Fruit fly (Drosophila melanogaster) whole organism, embryonic: ENCODE data around the gene Fign.

Experiments
- B-H1 ChIP-seq: fragments of 200-800 bp; sonication (Bioruptor generic); IDR thresholded peaks from 3 replicates; pipeline ENCODE4 v1.3.6; 2022; ENCODE audit warnings: missing biosample characterization, missing genetic modification characterization
- CG10431 ChIP-seq: fragments of 200-800 bp; sonication (Bioruptor generic); optimal IDR thresholded peaks from 3 replicates; lab custom pipeline; 2018; ENCODE audit warnings: missing biosample characterization, mild to moderate bottlenecking, missing genetic modification characterization
- CG11723 ChIP-seq: fragments of 200-800 bp; sonication (Bioruptor generic); optimal IDR thresholded peaks from 2 replicates; lab custom pipeline; 2017; ENCODE audit warnings: missing biosample characterization, mild to moderate bottlenecking, missing genetic modification characterization
- CG14441 ChIP-seq: fragments of 200-800 bp; sonication (Bioruptor generic); IDR thresholded peaks from 2 replicates; pipeline ENCODE4 v1.3.6; 2022; ENCODE audit warnings: missing biosample characterization, missing genetic modification characterization
- CG17186 ChIP-seq: fragments of 200-800 bp; sonication (Bioruptor generic); optimal IDR thresholded peaks from 3 replicates; lab custom pipeline; 2017; ENCODE audit warnings: missing biosample characterization, missing genetic modification reagents, missing genetic modification characterization
- CG17912 ChIP-seq: fragments of 200-800 bp; sonication (Bioruptor generic); optimal IDR thresholded peaks from 2 replicates; lab custom pipeline; 2018; ENCODE audit warnings: missing biosample characterization, mild to moderate bottlenecking, missing genetic modification characterization
- CG18599 ChIP-seq: fragments of 200-800 bp; sonication (Bioruptor generic); optimal IDR thresholded peaks from 3 replicates; lab custom pipeline; 2017; ENCODE audit warnings: missing biosample characterization, missing genetic modification characterization, mild to moderate bottlenecking, moderate library complexity, missing genetic modification reagents
- CG3163 ChIP-seq: fragments of 200-800 bp; sonication (Bioruptor generic); optimal IDR thresholded peaks from 3 replicates; lab custom pipeline; 2016; ENCODE audit warnings: missing biosample characterization, missing genetic modification characterization
- CG7372 ChIP-seq: fragments of 200-800 bp; sonication (Bioruptor generic); IDR thresholded peaks from 2 replicates; pipeline ENCODE4 v1.3.6; 2022; ENCODE audit warnings: missing biosample characterization, missing genetic modification characterization
- CG7987 ChIP-seq: fragments of 200-800 bp; sonication (Bioruptor generic); optimal IDR thresholded peaks from 2 replicates; lab custom pipeline; 2018; ENCODE audit warnings: missing biosample characterization, mild to moderate bottlenecking, missing genetic modification characterization, moderate library complexity
- CG9876 ChIP-seq: fragments of 200-800 bp; sonication (Bioruptor generic); optimal IDR thresholded peaks from 2 replicates; lab custom pipeline; 2016; ENCODE audit warnings: missing biosample characterization, missing genetic modification characterization
- CrebB ChIP-seq: fragments of 200-800 bp; sonication (Bioruptor generic); optimal IDR thresholded peaks from 3 replicates; lab custom pipeline; 2018; ENCODE audit warnings: missing biosample characterization, mild to moderate bottlenecking, missing genetic modification characterization
- Dad ChIP-seq: fragments of 200-800 bp; sonication (Bioruptor generic); optimal IDR thresholded peaks from 3 replicates; lab custom pipeline; 2016; ENCODE audit warnings: missing biosample characterization, missing genetic modification characterization
- Drgx ChIP-seq: fragments of 200-800 bp; sonication (Bioruptor generic); IDR thresholded peaks from 2 replicates; pipeline ENCODE4 v1.3.6; 2022; ENCODE audit warnings: missing biosample characterization, missing genetic modification characterization
- HLH4C ChIP-seq: fragments of 200-800 bp; sonication (Bioruptor generic); IDR thresholded peaks from 3 replicates; pipeline ENCODE4 v1.3.6; 2022; ENCODE audit warnings: missing biosample characterization, missing genetic modification characterization; ENCODE audit not compliant: partially characterized antibody
- HmgD ChIP-seq: fragments of 200-800 bp; sonication (Bioruptor generic); optimal IDR thresholded peaks from 3 replicates; lab custom pipeline; 2016; ENCODE audit warnings: missing biosample characterization, missing genetic modification characterization
- Mad ChIP-seq: fragments of 200-800 bp; sonication (Bioruptor generic); optimal IDR thresholded peaks from 2 replicates; lab custom pipeline; 2016; ENCODE audit warnings: missing biosample characterization, missing genetic modification characterization
- Mes4 ChIP-seq: fragments of 200-800 bp; sonication (Bioruptor generic); optimal IDR thresholded peaks from 2 replicates; lab custom pipeline; 2016; ENCODE audit warnings: missing biosample characterization, missing genetic modification characterization
- NFAT ChIP-seq: fragments of 200-800 bp; sonication (Bioruptor generic); IDR thresholded peaks from 2 replicates; pipeline ENCODE4 v1.3.6; 2022; ENCODE audit warnings: missing biosample characterization, missing genetic modification characterization
- Nf-YB ChIP-seq: fragments of 200-800 bp; sonication (Bioruptor generic); optimal IDR thresholded peaks from 3 replicates; lab custom pipeline; 2019; ENCODE audit warnings: missing biosample characterization, mild to moderate bottlenecking, missing genetic modification characterization, moderate library complexity
- Sox102F ChIP-seq: fragments of 200-800 bp; sonication (Bioruptor generic); optimal IDR thresholded peaks from 2 replicates; lab custom pipeline; 2018; ENCODE audit warnings: missing biosample characterization, mild to moderate bottlenecking, missing genetic modification characterization, moderate library complexity
- Sry-δ ChIP-seq: fragments of 200-800 bp; sonication (Bioruptor generic); optimal IDR thresholded peaks from 2 replicates; lab custom pipeline; 2016; ENCODE audit warnings: missing biosample characterization, missing genetic modification characterization
- Stat92E ChIP-seq, 3 experiments: fragments of >200 bp in 2 of 3; fragments of 200-800 bp in 1 of 3; sonication (Bioruptor generic) in 1 of 3; optimal IDR thresholded peaks; 2 replicates each; lab custom pipeline; 2017 to 2019; ENCODE audit warnings: missing biosample characterization in 3 of 3, missing genetic modification characterization in 3 of 3, mild to moderate bottlenecking in 1 of 3, moderate library complexity in 1 of 3
- ab ChIP-seq: fragments of 200-800 bp; sonication (Bioruptor generic); optimal IDR thresholded peaks from 2 replicates; lab custom pipeline; 2016; ENCODE audit warnings: missing biosample characterization, missing genetic modification characterization
- bowl ChIP-seq: fragments of 200-800 bp; sonication (Bioruptor generic); IDR thresholded peaks from 2 replicates; pipeline ENCODE4 v1.3.6; 2022; ENCODE audit warnings: missing biosample characterization, missing genetic modification characterization
- cas ChIP-seq: fragments of 200-800 bp; sonication (Bioruptor generic); IDR thresholded peaks from 2 replicates; pipeline ENCODE4 v1.3.6; 2022; ENCODE audit warnings: missing biosample characterization, missing genetic modification characterization
- chif ChIP-seq, 2 experiments: fragments of 200-800 bp; sonication (Bioruptor generic); optimal IDR thresholded peaks; 3 replicates each; lab custom pipeline; 2016; ENCODE audit warnings: missing biosample characterization in 2 of 2, missing genetic modification characterization in 2 of 2
- chn ChIP-seq: fragments of 200-800 bp; sonication (Bioruptor generic); optimal IDR thresholded peaks from 2 replicates; lab custom pipeline; 2016; ENCODE audit warnings: missing biosample characterization, missing genetic modification characterization
- croc ChIP-seq: fragments of 200-800 bp; sonication (Bioruptor generic); conservative IDR thresholded peaks from 3 replicates; pipeline ENCODE4 v1.3.6; 2022; ENCODE audit warnings: missing biosample characterization, missing genetic modification characterization
- dan ChIP-seq: fragments of 200-800 bp; sonication (Bioruptor generic); IDR thresholded peaks from 2 replicates; pipeline ENCODE4 v1.3.6; 2022; ENCODE audit warnings: missing biosample characterization, missing genetic modification characterization
- dm ChIP-seq: fragments of 200-800 bp; sonication (Bioruptor generic); optimal IDR thresholded peaks from 3 replicates; lab custom pipeline; 2016; ENCODE audit warnings: missing biosample characterization, missing genetic modification characterization
- dmrt99B ChIP-seq: fragments of 200-800 bp; sonication (Bioruptor generic); optimal IDR thresholded peaks from 2 replicates; lab custom pipeline; 2018; ENCODE audit warnings: missing biosample characterization, mild to moderate bottlenecking, missing genetic modification characterization, moderate library complexity
- en ChIP-seq: fragments of 200-800 bp; sonication (Bioruptor generic); optimal IDR thresholded peaks from 2 replicates; lab custom pipeline; 2016; ENCODE audit warnings: missing biosample characterization, missing genetic modification characterization
- ewg ChIP-seq: fragments of 200-800 bp; sonication (Bioruptor generic); optimal IDR thresholded peaks from 3 replicates; lab custom pipeline; 2017; ENCODE audit warnings: mild to moderate bottlenecking, missing biosample characterization, missing genetic modification reagents, missing genetic modification characterization
- fd96Cb ChIP-seq: fragments of 200-800 bp; sonication (Bioruptor generic); optimal IDR thresholded peaks from 2 replicates; lab custom pipeline; 2018; ENCODE audit warnings: missing biosample characterization, mild to moderate bottlenecking, missing genetic modification characterization, moderate library complexity
- gcm2 ChIP-seq: fragments of 200-800 bp; sonication (Bioruptor generic); optimal IDR thresholded peaks from 2 replicates; lab custom pipeline; 2016; ENCODE audit warnings: missing biosample characterization, missing genetic modification characterization
- hkb ChIP-seq, 2 experiments: fragments of 200-800 bp in 1 of 2; fragments of >200 bp in 1 of 2; sonication (Bioruptor generic) in 1 of 2; IDR thresholded peaks in 1 of 2; optimal IDR thresholded peaks in 1 of 2; 2 replicates each; pipeline versions ENCODE4 v1.3.6 to Lab custom; 2017 to 2022; ENCODE audit warnings: missing biosample characterization in 1 of 2, missing genetic modification characterization in 1 of 2
- jigr1 ChIP-seq: fragments of 200-800 bp; sonication (Bioruptor generic); IDR thresholded peaks from 3 replicates; pipeline ENCODE4 v1.3.6; 2022; ENCODE audit warnings: missing biosample characterization, missing genetic modification characterization
- ken ChIP-seq: fragments of 200-800 bp; sonication (Bioruptor generic); IDR thresholded peaks from 3 replicates; pipeline ENCODE4 v1.3.6; 2022; ENCODE audit warnings: missing biosample characterization, missing genetic modification characterization
- lilli ChIP-seq: fragments of 200-800 bp; sonication (Bioruptor generic); optimal IDR thresholded peaks from 3 replicates; lab custom pipeline; 2016; ENCODE audit warnings: missing biosample characterization, missing genetic modification characterization
- pnt ChIP-seq: fragments of 200-800 bp; sonication (Bioruptor generic); optimal IDR thresholded peaks from 3 replicates; lab custom pipeline; 2016; ENCODE audit warnings: missing biosample characterization, missing genetic modification characterization
- psq ChIP-seq: fragments of 200-800 bp; sonication (Bioruptor generic); optimal IDR thresholded peaks from 2 replicates; lab custom pipeline; 2017; ENCODE audit warnings: missing biosample characterization, missing genetic modification characterization
- rib ChIP-seq: fragments of 200-800 bp; sonication (Bioruptor generic); IDR thresholded peaks from 2 replicates; pipeline ENCODE4 v1.3.6; 2022; ENCODE audit warnings: missing biosample characterization, missing genetic modification characterization
- ro ChIP-seq: fragments of 200-800 bp; sonication (Bioruptor generic); IDR thresholded peaks from 2 replicates; pipeline ENCODE4 v1.3.6; 2022; ENCODE audit warnings: missing biosample characterization, missing genetic modification characterization
- sd ChIP-seq: fragments of 200-800 bp; sonication (Bioruptor generic); optimal IDR thresholded peaks from 3 replicates; lab custom pipeline; 2018; ENCODE audit warnings: missing biosample characterization, mild to moderate bottlenecking, missing genetic modification characterization, moderate library complexity
- sim ChIP-seq: fragments of 200-800 bp; sonication (Bioruptor generic); IDR thresholded peaks from 2 replicates; pipeline ENCODE4 v1.3.6; 2022; ENCODE audit warnings: missing biosample characterization, missing genetic modification characterization
- sob ChIP-seq: fragments of 200-800 bp; sonication (Bioruptor generic); IDR thresholded peaks from 2 replicates; pipeline ENCODE4 v1.3.6; 2022; ENCODE audit warnings: missing biosample characterization, missing genetic modification characterization
- toy ChIP-seq: fragments of 200-800 bp; sonication (Bioruptor generic); IDR thresholded peaks from 2 replicates; pipeline ENCODE4 v1.3.6; 2022; ENCODE audit warnings: missing biosample characterization, missing genetic modification characterization
- trh ChIP-seq: fragments of 200-800 bp; sonication (Bioruptor generic); optimal IDR thresholded peaks from 2 replicates; lab custom pipeline; 2016; ENCODE audit warnings: missing biosample characterization, missing genetic modification characterization
- vvl ChIP-seq: fragments of 200-800 bp; sonication (Bioruptor generic); IDR thresholded peaks from 2 replicates; pipeline ENCODE4 v1.3.6; 2022; ENCODE audit warnings: missing biosample characterization, missing genetic modification characterization

The Fign gene

DNA sequence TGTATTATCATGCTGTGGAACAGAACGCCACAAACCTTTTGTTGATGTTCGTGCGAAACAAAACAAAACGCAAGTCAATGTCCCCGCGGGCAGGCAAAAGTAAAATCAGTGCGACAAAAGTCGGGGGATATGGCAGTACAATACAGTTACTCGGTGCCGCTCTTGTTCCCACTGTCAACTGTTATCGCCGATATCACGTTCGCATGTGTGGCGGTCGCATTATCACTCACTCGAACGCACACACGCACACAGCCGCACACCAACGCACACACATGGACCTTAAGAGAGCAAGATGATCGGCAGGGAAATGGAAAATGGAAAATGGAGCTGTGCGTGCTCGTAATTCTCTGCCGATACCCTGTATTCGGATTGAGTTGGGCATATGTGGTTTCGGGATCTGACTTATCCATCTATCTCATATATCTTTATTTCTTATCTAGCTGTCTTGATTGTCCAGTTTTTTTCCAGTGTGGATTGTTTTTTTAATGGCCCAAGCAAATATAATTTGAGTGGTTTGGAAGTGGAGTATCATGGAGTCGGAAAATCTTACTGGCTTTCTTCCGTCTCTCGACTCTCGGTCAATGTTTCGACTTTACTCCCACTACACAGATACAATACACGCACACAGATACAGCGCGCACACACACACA is 19.0 kb upstream of the Fign start (continued):
- TF ChIP-seq NFAT (GFP tag; lab: Robert Waterston, UW) (no peak), Dad (GFP tag; lab: Kevin White, UChicago) (peak; percentile 56), CG7987 (GFP tag; lab: Kevin White, UChicago) (peak; percentile 24), croc (GFP tag; lab: Robert Waterston, UW) (peak; percentile 91), Drgx (GFP tag; lab: Robert Waterston, UW) (peak; percentile 87), Sox102F (peak; percentile 93), Nf-YB (GFP tag; lab: Kevin White, UChicago) (peak; percentile 56), pnt (peak; percentile 89), CG11723 (GFP tag; lab: Kevin White, UChicago) (peak; percentile 45), trh (GFP tag; lab: Kevin White, UChicago) (peak; percentile 81), Mad (GFP tag; lab: Kevin White, UChicago) (peak; percentile 72), dmrt99B (tag; lab: Kevin White, UChicago) (peak; percentile 81), dan (GFP tag; lab: Robert Waterston, UW) (peak; percentile 50; the same call in 1 of the 2 replicates), fd96Cb (tag; lab: Kevin White, UChicago) (peak; percentile 94), ab (GFP tag; lab: Kevin White, UChicago) (peak; percentile 61), en (GFP tag; lab: Kevin White, UChicago) (peak; percentile 71), Sry-δ (GFP tag; lab: Kevin White, UChicago) (no peak), CG17186 (peak; percentile 58), sd (tag; lab: Kevin White, UChicago) (no peak), toy (GFP tag; lab: Robert Waterston, UW) (no peak), CrebB (tag; lab: Kevin White, UChicago) (no peak), HLH4C (GFP tag; lab: Robert Waterston, UW) (no peak), CG18599 (peak; percentile 69), lilli (GFP tag; lab: Kevin White, UChicago) (peak; percentile 67), bowl (GFP tag; lab: Robert Waterston, UW) (no peak), CG14441 (GFP tag; lab: Robert Waterston, UW) (0 out of 2 replicates have a peak, but pooled peaks have one; percentile 51), vvl (GFP tag; lab: Robert Waterston, UW) (peak; percentile 90), gcm2 (GFP tag; lab: Kevin White, UChicago) (no peak), B-H1 (GFP tag; lab: Robert Waterston, UW) (peak; percentile 74), sim (GFP tag; lab: Robert Waterston, UW) (peak; percentile 68), CG7372 (GFP tag; lab: Robert Waterston, UW) (0 out of 2 replicates have a peak, but pooled peaks have one; percentile 14), CG17912 (GFP tag; lab: Kevin White, UChicago) (no peak), HmgD (GFP tag; lab: Kevin White, UChicago) (peak; percentile 70), psq (peak; percentile 52), jigr1 (peak; percentile 70; the same call in 2 of the 3 replicates), chn (GFP tag; lab: Kevin White, UChicago) (peak; percentile 90), ken (GFP tag; lab: Robert Waterston, UW) (peak; percentile 94), cas (GFP tag; lab: Robert Waterston, UW) (no peak), ro (GFP tag; lab: Robert Waterston, UW) (peak; percentile 66; the same call in 1 of the 2 replicates), hkb (optimal IDR thresholded peaks at IDR 0.05; lab: Kevin White, UChicago) (no peak), hkb (GFP tag; IDR thresholded peaks at IDR 0.05; lab: Robert Waterston, UW) (peak; percentile 55; the same call in 1 of the 2 replicates), chif (GFP tag; optimal IDR thresholded peaks at IDR 0.05; lab: Kevin White, UChicago) (peak; percentile 90 to 93), CG3163 (GFP tag; lab: Kevin White, UChicago) (peak; percentile 79), dm (peak; percentile 66), CG9876 (GFP tag; lab: Kevin White, UChicago) (peak; percentile 45), sob (GFP tag; lab: Robert Waterston, UW) (peak; percentile 48; the same call in 1 of the 2 replicates), ewg (peak; percentile 89), CG10431 (GFP tag; lab: Kevin White, UChicago) (peak; percentile 38), Stat92E (GFP tag; optimal IDR thresholded peaks at IDR 0.05; lab: Kevin White, UChicago) (peak in 1 of 3 experiments; percentile 50), Mes4 (GFP tag; lab: Kevin White, UChicago) (peak; percentile 83), rib (GFP tag; lab: Robert Waterston, UW) (no peak)
